Worm (Caenorhabditis elegans) whole organism, L4 larva: Measurements from ENCODE around the gene ZC204.14.

Experiments used
- F44E2.7 ChIP-seq: fragments of 200-800 bp; sonication (Bioruptor generic); IDR thresholded peaks from 2 replicates; pipeline ENCODE4 v2.1.2; 2022; ENCODE audit warnings: missing genetic modification characterization, missing compliant biosample characterization
- R02D3.7 ChIP-seq: fragments of 150-350 bp; sonication (generic microtip); optimal IDR thresholded peaks from 3 replicates; lab custom pipeline; 2014; ENCODE audit warnings: missing biosample characterization, missing genetic modification characterization
- aly-2 ChIP-seq: sonication (generic microtip); optimal IDR thresholded peaks from 2 replicates; lab custom pipeline; 2018; ENCODE audit warnings: missing biosample characterization, missing genetic modification characterization
- ama-1 ChIP-seq: fragments of 150-350 bp; optimal IDR thresholded peaks from 2 replicates; lab custom pipeline; 2014; ENCODE audit warnings: inconsistent platforms, mixed read lengths
- ceh-62 ChIP-seq: sonication (generic microtip); optimal IDR thresholded peaks from 2 replicates; lab custom pipeline; 2017; ENCODE audit warnings: missing biosample characterization, missing genetic modification characterization
- fkh-10 ChIP-seq: fragments of 150-350 bp; optimal IDR thresholded peaks from 2 replicates; lab custom pipeline; 2014; ENCODE audit warnings: missing biosample characterization, missing genetic modification reagents, missing genetic modification characterization
- lin-39 ChIP-seq: fragments of 150-350 bp; optimal IDR thresholded peaks from 2 replicates; lab custom pipeline; 2014; ENCODE audit warnings: missing biosample characterization, missing genetic modification reagents, missing genetic modification characterization
- mdl-1 ChIP-seq, 2 experiments: fragments of 150-350 bp in 1 of 2; sonication (generic microtip) in 1 of 2; optimal IDR thresholded peaks; 2 replicates each; lab custom pipeline; 2014 to 2017; ENCODE audit warnings: missing biosample characterization in 2 of 2, missing genetic modification characterization in 2 of 2
- nhr-237 ChIP-seq: sonication (generic microtip); optimal IDR thresholded peaks from 2 replicates; lab custom pipeline; 2017; ENCODE audit warnings: missing biosample characterization, missing genetic modification characterization
- nhr-25 ChIP-seq: sonication (generic microtip); optimal IDR thresholded peaks from 2 replicates; lab custom pipeline; 2017; ENCODE audit warnings: missing genetic modification characterization, mild to moderate bottlenecking, missing compliant biosample characterization, antibody characterized with exemption, moderate library complexity, borderline replicate concordance; ENCODE audit not compliant: insufficient read depth
- unc-62 ChIP-seq, 3 experiments: fragments of 150-350 bp in 1 of 3; sonication (generic microtip); optimal IDR thresholded peaks in 2 of 3; peaks in 1 of 3; 1 replicate in 1 of 3; 2 replicates in 2 of 3; lab custom pipeline; 2014 to 2017; ENCODE audit warnings: missing biosample characterization in 3 of 3, missing genetic modification characterization in 3 of 3, missing genetic modification reagents in 3 of 3, missing genotype in 1 of 3

DNA sequence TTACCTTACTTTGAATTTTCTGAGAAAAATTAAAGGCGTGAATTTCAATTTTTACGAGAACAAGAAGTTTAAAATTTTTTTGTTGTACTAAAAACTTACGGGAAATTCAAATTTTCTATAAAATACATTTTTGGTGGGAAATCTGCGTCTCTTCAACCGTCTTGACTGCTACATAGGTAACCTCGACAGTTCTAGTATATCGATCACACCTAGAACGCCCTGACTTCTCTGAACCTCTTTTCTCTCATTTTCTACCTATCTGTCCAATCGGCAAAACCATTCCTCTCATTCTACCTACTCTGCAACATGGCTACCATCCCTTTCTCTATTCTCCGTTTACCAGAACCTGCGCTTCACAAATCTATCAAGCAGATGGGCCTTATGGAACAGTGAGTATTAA, 21.0 kb upstream of the ZC204.14 start, which contains the start of gene fbxb-25:
- no peak for TF ChIP-seq fkh-10
- no peak for TF ChIP-seq lin-39 (tag; lab: Kevin White, UChicago)
- no peak for TF ChIP-seq nhr-237
- TF ChIP-seq aly-2 (tag; lab: Kevin White, UChicago): no peak
- no peak for TF ChIP-seq ceh-62 (tag; lab: Kevin White, UChicago)
- TF ChIP-seq mdl-1 (tag; optimal IDR thresholded peaks at IDR 0.05; lab: Kevin White, UChicago): no peak
- TF ChIP-seq unc-62 (GFP tag; optimal IDR thresholded peaks at IDR 0.05 in 1 of 2; lab: Kevin White, UChicago): no peak
- TF ChIP-seq unc-62 (tag; optimal IDR thresholded peaks at IDR 0.05; lab: Kevin White, UChicago): no peak
- TF ChIP-seq F44E2.7 (GFP tag; lab: Robert Waterston, UW): no peak
- TF ChIP-seq R02D3.7 (tag; lab: Kevin White, UChicago): no peak
- TF ChIP-seq nhr-25: no peak
- TF ChIP-seq ama-1 (lab: Kevin White, UChicago): no peak
